Fruit fly (Drosophila melanogaster): Measurements from ENCODE around the gene CG6565.

The CG6565 gene

DNA sequence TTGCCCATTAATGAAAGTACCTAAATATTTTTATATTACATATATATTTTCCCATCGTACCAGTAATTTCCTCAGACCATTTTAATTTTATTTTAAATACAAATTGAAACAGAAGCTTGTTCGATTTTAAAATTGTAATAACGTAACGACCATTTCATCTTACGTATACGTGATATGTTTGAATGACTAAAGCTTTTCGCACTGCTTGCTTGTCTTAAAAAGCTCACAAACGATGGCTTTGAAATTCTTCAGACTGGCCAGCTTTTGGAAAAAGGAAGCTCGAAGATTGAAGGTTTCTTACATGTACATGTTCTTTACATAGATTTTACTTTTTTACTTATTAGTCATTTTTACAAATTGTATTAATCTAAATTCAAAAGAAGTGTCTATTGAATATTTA lies 41.1 kb upstream of the CG6565 start:
- no peak for TF ChIP-seq Meics (GFP tag; optimal IDR thresholded peaks at IDR 0.05)
- peak; percentile 80 for TF ChIP-seq Myb (GFP tag; optimal IDR thresholded peaks at IDR 0.05)
- no peak for TF ChIP-seq Adf1 (GFP tag; IDR thresholded peaks at IDR 0.05)
- peak; percentile 73 for TF ChIP-seq CG31365 (tag; optimal IDR thresholded peaks at IDR 0.05)
- no peak for TF ChIP-seq dm (GFP tag; optimal IDR thresholded peaks at IDR 0.05)
- no peak for TF ChIP-seq pan (optimal IDR thresholded peaks at IDR 0.05)
- TF ChIP-seq pan (GFP tag; optimal IDR thresholded peaks at IDR 0.05 in 1 of 2, IDR thresholded peaks at IDR 0.05 in 1 of 2), result no peak
- TF ChIP-seq CTCF (GFP tag; optimal IDR thresholded peaks at IDR 0.05), result peak; percentile 57
- TF ChIP-seq CG12236 (GFP tag; optimal IDR thresholded peaks at IDR 0.05), result no peak
- no peak for TF ChIP-seq chn (GFP tag; optimal IDR thresholded peaks at IDR 0.05)
- TF ChIP-seq luna (GFP tag; optimal IDR thresholded peaks at IDR 0.05), result no peak
- TF ChIP-seq CG4282 (GFP tag; optimal IDR thresholded peaks at IDR 0.05), result no peak
- peak; percentile 99 for TF ChIP-seq CG9437 (GFP tag; optimal IDR thresholded peaks at IDR 0.05)
- no peak for TF ChIP-seq ab (GFP tag; optimal IDR thresholded peaks at IDR 0.05)
- no peak for TF ChIP-seq Sox102F (GFP tag; optimal IDR thresholded peaks at IDR 0.05)
- no peak for TF ChIP-seq CG15011 (GFP tag; optimal IDR thresholded peaks at IDR 0.05)
- no peak for TF ChIP-seq CG16863 (GFP tag; optimal IDR thresholded peaks at IDR 0.05)
- no peak for TF ChIP-seq rib (GFP tag; IDR thresholded peaks at IDR 0.05)
- TF ChIP-seq CG7372 (GFP tag; IDR thresholded peaks at IDR 0.05), result no peak
- no peak for TF ChIP-seq Side (GFP tag; optimal IDR thresholded peaks at IDR 0.05)
- TF ChIP-seq CG16779 (GFP tag; IDR thresholded peaks at IDR 0.05), result no peak
- TF ChIP-seq ttk (GFP tag; IDR thresholded peaks at IDR 0.05), result no peak
- peak; percentile 28; the same call in 1 of the 2 replicates for TF ChIP-seq amos (GFP tag; IDR thresholded peaks at IDR 0.05; ENCODE audit: partially characterized antibody)
- TF ChIP-seq sna (GFP tag; IDR thresholded peaks at IDR 0.05; ENCODE audit: partially characterized antibody), result no peak
- TF ChIP-seq Hr51 (GFP tag; optimal IDR thresholded peaks at IDR 0.05), result no peak
- TF ChIP-seq D19A (tag; optimal IDR thresholded peaks at IDR 0.05), result no peak
- TF ChIP-seq zfh2 (GFP tag; optimal IDR thresholded peaks at IDR 0.05), result no peak
- TF ChIP-seq sens (GFP tag), result no peak
- TF ChIP-seq CG11093 (GFP tag; IDR thresholded peaks at IDR 0.05), result no peak
- no peak for TF ChIP-seq CG14050 (GFP tag; IDR thresholded peaks at IDR 0.05)
- TF ChIP-seq CG13287 (GFP tag; IDR thresholded peaks at IDR 0.05; ENCODE audit: partially characterized antibody), result peak; percentile 33; the same call in 1 of the 2 replicates
- TF ChIP-seq CG30431 (GFP tag; optimal IDR thresholded peaks at IDR 0.05), result no peak
- peak; percentile 13 for TF ChIP-seq ftz-f1 (GFP tag; optimal IDR thresholded peaks at IDR 0.05)
- no peak for TF ChIP-seq CG3726 (GFP tag; IDR thresholded peaks at IDR 0.05)
- TF ChIP-seq oc (tag; optimal IDR thresholded peaks at IDR 0.05), result no peak

DNA sequence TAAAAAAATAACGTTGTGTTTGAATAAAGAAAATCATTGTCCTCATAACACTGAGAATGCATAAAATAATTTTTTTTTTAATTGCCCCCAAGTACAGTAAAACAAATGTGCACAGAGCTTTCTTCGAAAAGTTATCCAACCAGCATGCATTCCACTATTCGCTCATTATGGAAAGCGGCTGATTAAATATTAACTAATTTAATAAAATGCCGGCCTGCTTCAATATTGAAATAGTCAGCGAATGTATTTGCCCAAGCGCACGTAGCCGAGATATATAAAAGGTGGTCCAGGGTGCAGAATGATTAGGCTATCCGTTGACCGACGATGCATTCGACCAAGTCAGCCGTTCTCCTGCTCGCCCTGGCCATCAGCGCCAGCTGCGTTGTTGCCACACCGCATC lies 26.3 kb upstream of the CG6565 start, which contains the start of gene CG16826:
CG16826 (plus strand) TSS at position 301 of the 400 bp plus-strand sequence.
- no peak for TF ChIP-seq ftz-f1 (GFP tag; optimal IDR thresholded peaks at IDR 0.05)
- no peak for TF ChIP-seq Hey (tag; optimal IDR thresholded peaks at IDR 0.05)
- no peak for TF ChIP-seq ato (GFP tag; IDR thresholded peaks at IDR 0.05; ENCODE audit: partially characterized antibody)
- TF ChIP-seq CG10654 (GFP tag; optimal IDR thresholded peaks at IDR 0.05), result no peak
- no peak for TF ChIP-seq aop (GFP tag; IDR thresholded peaks at IDR 0.05)
- TF ChIP-seq dimm (GFP tag; IDR thresholded peaks at IDR 0.05), result no peak
- no peak for TF ChIP-seq YL-1 (GFP tag; optimal IDR thresholded peaks at IDR 0.05)
- no peak for TF ChIP-seq gem (tag; optimal IDR thresholded peaks at IDR 0.05)
- TF ChIP-seq CG17802 (tag; optimal IDR thresholded peaks at IDR 0.05), result no peak
- TF ChIP-seq Hr3 (GFP tag; optimal IDR thresholded peaks at IDR 0.05), result no peak
- no peak for TF ChIP-seq pzg (GFP tag; optimal IDR thresholded peaks at IDR 0.05)
- TF ChIP-seq E2f1 (GFP tag; IDR thresholded peaks at IDR 0.05), result no peak
- TF ChIP-seq grau (tag; optimal IDR thresholded peaks at IDR 0.05), result no peak
- TF ChIP-seq Spps (tag; optimal IDR thresholded peaks at IDR 0.05), result no peak
- no peak for TF ChIP-seq CG7963 (GFP tag; IDR thresholded peaks at IDR 0.05; ENCODE audit: partially characterized antibody)
- no peak for TF ChIP-seq C15 (GFP tag; IDR thresholded peaks at IDR 0.05)
- TF ChIP-seq danr (GFP tag; IDR thresholded peaks at IDR 0.05), result no peak
- TF ChIP-seq CG2129 (GFP tag; IDR thresholded peaks at IDR 0.05; ENCODE audit: partially characterized antibody), result no peak
